Worm (Caenorhabditis elegans): Measurements from ENCODE around the gene C44H4.8.

C44H4.8 gene

DNA sequence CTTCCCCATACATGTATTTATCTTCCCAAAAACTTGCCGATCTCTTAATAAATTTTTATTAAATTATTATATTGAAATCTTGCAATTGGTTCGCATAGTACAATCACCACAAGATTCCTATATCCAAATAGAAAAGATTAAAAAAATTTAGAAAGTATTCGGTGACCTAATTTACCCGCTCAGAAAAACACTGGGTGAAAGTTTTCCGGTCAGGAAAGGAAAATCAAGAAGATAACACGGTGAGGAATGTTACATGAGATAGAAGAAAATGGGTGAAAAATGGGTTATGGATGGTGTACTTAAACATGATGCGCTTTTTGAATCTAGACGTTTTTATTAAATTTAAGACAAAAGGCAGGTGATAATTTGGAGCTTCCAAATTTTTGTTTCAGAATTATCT is 14.1 kb upstream of the C44H4.8 start:
- TF ChIP-seq tbx-2 (tag; optimal IDR thresholded peaks at IDR 0.05) (no peak), elt-3 (tag; optimal IDR thresholded peaks at IDR 0.05) (peak in 1 of 6 experiments; percentile 17), blmp-1 (tag; optimal IDR thresholded peaks at IDR 0.05) (peak; percentile 99)

DNA sequence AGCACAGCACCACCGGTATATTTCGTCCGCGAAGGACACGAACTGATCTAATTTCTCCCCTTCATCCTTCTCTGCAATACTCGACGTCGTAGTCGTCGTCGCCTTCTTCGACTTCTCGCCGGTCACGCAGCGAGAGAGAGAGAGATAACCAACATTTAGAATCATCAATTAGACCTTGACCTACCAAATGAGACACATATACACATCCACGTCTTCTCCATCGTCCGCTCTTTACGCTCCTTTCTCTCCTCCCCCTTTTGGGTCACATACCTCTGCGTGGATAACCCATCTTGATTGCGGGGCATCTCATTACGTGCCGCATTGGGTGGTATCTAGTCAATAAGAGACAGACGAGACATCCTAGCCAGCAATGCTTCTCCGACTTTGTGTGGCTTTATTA is 13.5 kb upstream of the C44H4.8 start, which contains the start of gene sym-1:
TSS of gene sym-1 (plus strand) at position 194 of the 400 bp plus-strand sequence.
- TF ChIP-seq pqm-1 (tag; optimal IDR thresholded peaks at IDR 0.05) (no peak), pag-3 (tag; optimal IDR thresholded peaks at IDR 0.05; ENCODE audit: borderline replicate concordance, insufficient read depth) (no peak), mep-1 (tag; optimal IDR thresholded peaks at IDR 0.05) (peak; percentile 32), elt-3 (tag; optimal IDR thresholded peaks at IDR 0.05) (peak in 1 of 6 experiments; percentile 15), nhr-76 (tag; optimal IDR thresholded peaks at IDR 0.05) (no peak), lin-14 (GFP tag; optimal IDR thresholded peaks at IDR 0.05) (peak; percentile 39), nhr-71 (tag; optimal IDR thresholded peaks at IDR 0.05) (no peak), vab-15 (tag; optimal IDR thresholded peaks at IDR 0.05) (no peak), nhr-85 (tag) (peak; percentile 72), C34B4.2 (tag; optimal IDR thresholded peaks at IDR 0.05) (no peak), sox-4 (tag; optimal IDR thresholded peaks at IDR 0.05) (no peak), blmp-1 (tag; optimal IDR thresholded peaks at IDR 0.05) (peak; percentile 91), efl-1 (optimal IDR thresholded peaks at IDR 0.05) (no peak), efl-1 (GFP tag; optimal IDR thresholded peaks at IDR 0.05 in 1 of 2) (no peak), unc-62 (GFP tag; optimal IDR thresholded peaks at IDR 0.05) (no peak)

DNA sequence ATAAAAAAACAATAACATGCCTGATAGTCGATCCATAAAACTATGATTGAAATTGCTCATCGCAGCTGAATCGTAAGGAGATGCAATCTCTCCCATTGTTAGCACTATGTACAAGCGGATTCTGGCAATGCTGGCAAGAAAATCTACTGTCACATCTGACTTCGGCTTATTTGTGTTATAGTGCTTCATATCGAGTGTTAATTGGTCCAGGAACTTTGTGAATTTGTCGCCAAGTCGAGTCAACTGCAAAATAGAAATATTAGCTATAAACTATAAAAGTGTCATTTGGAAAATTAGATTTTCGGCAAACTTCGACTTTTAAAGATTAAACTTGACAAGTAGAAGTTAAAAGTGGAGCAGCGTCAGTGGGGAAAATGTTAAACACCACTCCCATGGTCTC is 10.6 kb upstream of the C44H4.8 start:
- TF ChIP-seq nhr-19 (GFP tag; conservative IDR thresholded peaks at IDR 0.05), result no peak
- TF ChIP-seq ztf-11 (tag; optimal IDR thresholded peaks at IDR 0.05), result no peak
- no peak for TF ChIP-seq elt-2 (tag; optimal IDR thresholded peaks at IDR 0.05)
- no peak for TF ChIP-seq hpl-2 (GFP tag; optimal IDR thresholded peaks at IDR 0.05)
- no peak for TF ChIP-seq lir-3 (tag; optimal IDR thresholded peaks at IDR 0.05; ENCODE audit: poor library complexity)
- TF ChIP-seq ets-5 (GFP tag; IDR thresholded peaks at IDR 0.05), result no peak
- TF ChIP-seq dpl-1 (GFP tag; optimal IDR thresholded peaks at IDR 0.05), result no peak
- no peak for TF ChIP-seq skn-1 (tag; optimal IDR thresholded peaks at IDR 0.05)
- TF ChIP-seq nhr-71 (tag; optimal IDR thresholded peaks at IDR 0.05), result no peak
- no peak for TF ChIP-seq nhr-20 (tag; optimal IDR thresholded peaks at IDR 0.05)
- no peak for TF ChIP-seq ama-1 (optimal IDR thresholded peaks at IDR 0.05)
- TF ChIP-seq blmp-1 (tag; optimal IDR thresholded peaks at IDR 0.05), result no peak
- no peak for TF ChIP-seq fkh-10 (GFP tag; optimal IDR thresholded peaks at IDR 0.05)
- TF ChIP-seq jun-1 (tag; optimal IDR thresholded peaks at IDR 0.05), result no peak
- TF ChIP-seq mef-2 (tag; optimal IDR thresholded peaks at IDR 0.05), result no peak

DNA sequence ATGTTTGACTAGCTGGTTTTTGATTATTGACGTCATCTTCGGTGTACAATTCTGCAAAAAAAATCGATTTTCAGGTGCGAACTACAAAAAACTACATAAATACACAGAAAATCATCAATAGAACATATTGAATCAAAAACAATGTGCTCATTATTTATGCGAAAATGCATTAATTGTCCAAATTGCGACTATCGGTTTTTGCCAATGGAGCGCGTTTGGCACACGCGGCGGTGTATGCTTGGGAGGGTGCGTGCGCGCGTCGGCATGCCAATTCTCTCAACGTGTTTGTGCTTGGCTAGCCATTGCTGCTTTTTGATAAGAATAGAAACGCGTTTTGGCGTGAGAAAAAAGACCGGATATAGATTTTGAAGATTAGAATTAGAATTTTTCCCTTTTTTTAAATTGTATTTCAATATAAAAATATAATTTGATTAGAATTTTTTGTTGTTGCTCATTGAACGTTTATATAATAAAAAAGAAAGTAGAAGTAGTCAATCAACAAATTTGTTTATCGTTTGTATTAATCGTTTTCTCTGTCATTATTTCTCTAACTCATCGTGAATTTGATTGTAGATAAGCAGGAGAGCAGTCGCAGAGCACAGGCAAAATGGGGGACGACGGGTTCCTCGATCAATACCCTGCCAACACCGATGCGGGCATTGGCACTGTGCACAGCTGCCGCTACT is 5.7 kb upstream of the C44H4.8 start, which contains the start of the genes C44H4.4 and tap-1:
TSS of gene C44H4.4 (minus strand) at position 51 of the 686 bp plus-strand sequence.
TSS of gene tap-1 (plus strand) at position 574 of the 686 bp plus-strand sequence.
- TF ChIP-seq hlh-17 (GFP tag; optimal IDR thresholded peaks at IDR 0.05; ENCODE audit: borderline replicate concordance) (no peak), Y116A8C.19 (tag; optimal IDR thresholded peaks at IDR 0.05; ENCODE audit: borderline replicate concordance) (no peak), ztf-4 (tag; optimal IDR thresholded peaks at IDR 0.05) (no peak), nhr-20 (tag; optimal IDR thresholded peaks at IDR 0.05) (no peak), nhr-28 (tag; optimal IDR thresholded peaks at IDR 0.05) (no peak), lin-39 (tag; optimal IDR thresholded peaks at IDR 0.05) (no peak), swsn-7 (tag; optimal IDR thresholded peaks at IDR 0.05) (peak; percentile 2), ama-1 (optimal IDR thresholded peaks at IDR 0.05) (no peak), hlh-4 (tag; optimal IDR thresholded peaks at IDR 0.05) (no peak), aha-1 (tag; optimal IDR thresholded peaks at IDR 0.05) (no peak), lin-14 (GFP tag; optimal IDR thresholded peaks at IDR 0.05) (peak; percentile 69), unc-98 (GFP tag; IDR thresholded peaks at IDR 0.05) (no peak), blmp-1 (tag; optimal IDR thresholded peaks at IDR 0.05) (no peak), sox-4 (tag; optimal IDR thresholded peaks at IDR 0.05) (no peak), ceh-82 (tag; optimal IDR thresholded peaks at IDR 0.05) (peak in 1 of 3 experiments; percentile 13), nhr-47 (tag; optimal IDR thresholded peaks at IDR 0.05) (peak; percentile 25), elt-3 (tag; optimal IDR thresholded peaks at IDR 0.05) (no peak), fkh-8 (tag; optimal IDR thresholded peaks at IDR 0.05) (peak; percentile 1), nhr-11 (tag; optimal IDR thresholded peaks at IDR 0.05) (no peak), egl-13 (tag; optimal IDR thresholded peaks at IDR 0.05) (no peak), efl-3 (GFP tag; optimal IDR thresholded peaks at IDR 0.05) (no peak), F16B12.6 (tag; optimal IDR thresholded peaks at IDR 0.05) (no peak), ceh-90 (tag; optimal IDR thresholded peaks at IDR 0.05) (no peak), C16A3.4 (tag; optimal IDR thresholded peaks at IDR 0.05) (peak; percentile 10)

Data from whole organism, L1 larva.